Worm (Caenorhabditis elegans): Measurements from ENCODE around the gene mps-1.

DNA sequence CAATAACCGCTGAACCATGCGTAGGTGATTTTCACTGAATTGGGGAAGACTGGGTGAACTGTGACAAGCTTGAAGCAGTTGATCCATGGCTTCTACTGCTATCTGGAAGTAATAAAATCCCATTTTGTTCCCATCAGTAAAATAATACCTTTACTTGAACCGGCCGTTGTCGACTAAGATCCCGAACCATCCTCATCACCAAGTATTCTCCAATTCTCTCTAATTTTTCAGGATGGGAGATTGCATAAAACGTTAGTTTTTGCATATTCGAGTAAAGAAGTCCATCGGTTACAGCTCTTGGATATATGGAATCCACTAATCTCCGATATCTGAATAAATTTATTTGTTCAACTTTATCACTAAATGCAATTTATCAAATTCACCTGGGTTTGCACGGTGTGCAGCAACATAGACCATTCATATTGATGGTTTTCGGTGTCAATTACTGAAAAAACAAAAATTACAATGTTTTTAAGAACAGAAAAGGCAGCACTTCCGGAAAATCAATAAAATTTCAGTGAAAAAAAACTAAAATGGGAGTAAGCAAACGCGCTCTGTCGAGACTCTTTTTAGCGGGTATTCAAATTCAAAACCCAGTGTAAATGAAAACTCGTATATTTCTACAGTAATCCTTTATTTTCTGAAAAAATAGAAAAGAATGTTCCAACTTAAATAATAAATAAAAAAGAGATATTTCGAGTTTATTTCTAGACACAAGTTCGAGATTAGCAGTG, 26.7 kb upstream of the mps-1 start, which contains the start of gene efr-3:
- TF ChIP-seq nhr-179 (tag; optimal IDR thresholded peaks at IDR 0.05) (no peak), ceh-58 (GFP tag; IDR thresholded peaks at IDR 0.05) (no peak), lag-1 (GFP tag; IDR thresholded peaks at IDR 0.05) (no peak), Y95B8A.8 (GFP tag; IDR thresholded peaks at IDR 0.05) (no peak), nhr-90 (tag; optimal IDR thresholded peaks at IDR 0.05) (no peak), Y53G8AR.9 (GFP tag; conservative IDR thresholded peaks at IDR 0.05) (no peak), madf-3 (GFP tag; IDR thresholded peaks at IDR 0.05) (no peak), ceh-40 (GFP tag; IDR thresholded peaks at IDR 0.05) (no peak), ama-1 (optimal IDR thresholded peaks at IDR 0.05) (no peak), ama-1 (GFP tag; optimal IDR thresholded peaks at IDR 0.05) (no peak), pha-4 (tag; optimal IDR thresholded peaks at IDR 0.05) (no peak)

Data from whole organism, young adult.